Worm (Caenorhabditis elegans): ENCODE data around the gene K07D4.2.

Gene K07D4.2

DNA sequence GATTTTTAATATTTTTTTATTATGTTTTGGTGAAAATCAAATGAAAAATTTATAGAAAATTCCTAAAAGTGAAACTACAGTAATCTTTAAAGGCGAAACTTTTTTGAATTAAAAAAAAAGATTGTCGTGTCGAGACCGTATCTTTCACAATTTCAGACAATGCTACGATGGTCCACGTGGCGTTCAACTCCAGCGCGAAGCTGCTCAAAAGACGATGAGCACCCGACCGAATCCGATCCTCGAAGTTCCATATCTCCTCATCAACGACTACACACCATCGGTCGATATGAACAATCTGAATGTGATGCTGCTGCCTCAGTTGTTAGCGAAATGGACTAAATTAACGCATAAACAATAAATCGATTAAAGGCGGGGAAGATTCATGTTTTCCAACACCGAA lies 2.6 kb downstream of the K07D4.2 start:
- TF ChIP-seq unc-62 (GFP tag; optimal IDR thresholded peaks at IDR 0.05): no peak

DNA sequence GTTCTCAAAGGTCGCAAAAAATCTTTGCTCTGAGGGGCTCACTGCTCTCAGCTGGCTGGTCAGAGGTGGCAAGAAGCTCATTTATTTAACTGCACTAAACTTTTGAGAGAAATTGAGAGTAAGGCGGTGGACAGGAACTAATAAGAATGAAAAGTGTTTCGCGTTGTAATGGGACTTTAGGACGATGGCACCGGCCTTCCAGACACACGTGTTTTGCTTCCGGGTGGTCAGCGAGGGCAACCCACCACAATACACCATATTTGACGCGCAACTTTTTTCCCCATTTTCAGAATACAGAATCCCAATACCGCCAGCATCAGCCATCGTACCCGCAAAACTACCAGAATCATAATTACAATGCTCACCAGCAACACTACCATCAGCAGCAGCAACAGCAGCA lies 5.2 kb downstream of the K07D4.2 start:
- TF ChIP-seq unc-62 (GFP tag; optimal IDR thresholded peaks at IDR 0.05): no peak

DNA sequence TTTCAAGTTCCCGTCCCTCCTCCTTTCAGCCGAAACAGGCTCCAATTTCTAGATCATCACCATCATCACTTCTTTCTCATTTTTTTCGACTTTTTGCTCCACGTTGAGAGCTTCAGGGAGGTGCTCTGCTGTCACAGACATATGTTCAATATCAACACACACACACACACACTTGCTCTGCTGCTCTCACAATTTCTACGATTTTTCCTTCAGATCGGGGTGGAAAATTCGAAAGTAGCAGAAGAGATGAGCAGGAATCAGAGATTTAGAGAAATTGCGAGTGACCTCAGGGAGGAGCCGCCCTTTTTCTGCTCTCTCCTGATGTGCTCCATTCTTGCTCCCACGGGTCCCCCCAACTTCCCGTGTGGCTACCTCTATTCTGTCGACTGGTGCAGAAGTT lies 6.8 kb downstream of the K07D4.2 start, which contains the start of gene pqn-48:
TSS of gene pqn-48 (plus strand) at position 344 of the 400 bp plus-strand sequence.
- no peak for TF ChIP-seq unc-62 (GFP tag; optimal IDR thresholded peaks at IDR 0.05)

DNA sequence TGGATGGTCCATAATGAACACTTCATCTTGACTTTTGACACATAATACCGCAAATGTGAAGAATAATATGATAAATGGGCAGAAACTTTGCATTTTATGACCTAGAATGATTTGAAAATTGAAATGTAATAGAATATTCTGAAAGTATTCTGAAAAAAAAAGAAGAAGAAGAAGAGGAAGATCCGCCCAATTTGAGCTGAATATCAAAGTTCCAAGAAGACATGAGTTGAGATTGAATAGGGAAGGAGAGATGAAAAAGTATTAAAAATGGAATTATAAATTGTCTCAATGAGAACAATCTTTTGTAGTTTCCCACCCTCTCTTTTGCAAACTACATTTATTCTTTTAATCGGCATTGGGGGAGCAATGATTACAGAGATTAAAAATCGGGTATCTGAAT lies 13.0 kb downstream of the K07D4.2 start, which contains the start of gene K07D4.4:
TSS of gene K07D4.4 (minus strand) at position 101 of the 400 bp plus-strand sequence.
- no peak for TF ChIP-seq unc-62 (GFP tag; optimal IDR thresholded peaks at IDR 0.05)

DNA sequence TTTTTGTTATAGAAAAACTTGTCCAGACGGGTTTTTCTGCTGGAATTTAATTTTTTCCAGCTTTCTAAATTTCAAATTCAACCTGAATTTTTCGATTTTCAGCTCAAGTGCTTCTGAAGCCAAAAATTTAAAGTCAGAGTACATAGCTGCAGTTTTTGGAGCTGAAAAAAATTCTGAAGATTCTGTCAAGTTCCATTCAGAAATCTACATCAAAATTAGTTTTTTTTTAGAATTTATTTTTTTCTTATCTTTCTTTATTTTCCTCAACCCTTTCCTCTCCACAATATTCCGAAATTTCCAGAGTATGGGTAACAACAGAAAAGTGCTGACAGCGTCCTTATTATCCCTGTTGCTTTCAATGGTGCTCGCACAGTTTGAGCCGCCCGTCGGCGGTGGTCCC lies 17.0 kb downstream of the K07D4.2 start, which contains the start of gene K07D4.9:
TSS of gene K07D4.9 (plus strand) at position 301 of the 400 bp plus-strand sequence.
- no peak for TF ChIP-seq unc-62 (GFP tag; optimal IDR thresholded peaks at IDR 0.05)

DNA sequence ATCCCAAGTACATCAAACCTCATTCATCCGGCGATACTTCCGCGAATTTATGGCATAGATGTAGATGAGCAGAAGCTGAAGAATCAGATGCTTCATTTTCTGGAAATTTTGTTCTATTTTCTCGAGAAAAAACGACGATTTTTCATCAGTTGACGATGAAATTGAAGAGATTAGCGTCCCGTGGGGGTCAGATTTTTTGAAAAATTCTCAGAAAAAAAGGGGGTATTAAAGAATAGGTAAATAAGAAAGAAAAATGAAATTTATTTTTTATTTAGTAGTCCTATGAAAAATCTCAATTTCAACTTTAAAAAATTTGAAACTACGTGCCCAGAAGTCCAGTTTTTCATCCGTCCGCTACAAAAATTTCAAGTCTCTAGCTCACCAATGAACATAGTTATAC lies 19.8 kb downstream of the K07D4.2 start, which contains the start of gene K07D4.5:
TSS of gene K07D4.5 (minus strand) at position 101 of the 400 bp plus-strand sequence.
- no peak for TF ChIP-seq unc-62 (GFP tag; optimal IDR thresholded peaks at IDR 0.05)

DNA sequence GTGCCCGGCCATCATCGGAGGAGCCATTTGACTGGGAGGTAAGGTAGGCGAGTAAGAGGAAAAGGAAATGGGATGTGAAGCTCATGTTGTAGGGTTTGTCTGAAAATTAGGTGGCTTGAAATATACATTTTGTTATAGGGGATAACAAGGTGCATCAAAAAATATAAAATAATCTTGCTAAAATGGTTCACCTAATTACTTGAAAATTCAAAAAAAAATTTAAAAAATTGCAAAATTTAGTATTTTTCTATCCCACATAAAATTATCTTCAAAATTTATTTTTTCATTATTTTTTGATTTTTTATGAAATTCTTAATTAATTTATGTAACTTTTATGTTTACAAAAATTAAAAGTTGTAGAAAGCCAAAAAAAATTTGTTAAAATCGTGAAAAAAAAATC lies 26.7 kb downstream of the K07D4.2 start, which contains the start of gene K07D4.6:
TSS of gene K07D4.6 (minus strand) at position 101 of the 400 bp plus-strand sequence.
- no peak for TF ChIP-seq unc-62 (GFP tag; optimal IDR thresholded peaks at IDR 0.05)

DNA sequence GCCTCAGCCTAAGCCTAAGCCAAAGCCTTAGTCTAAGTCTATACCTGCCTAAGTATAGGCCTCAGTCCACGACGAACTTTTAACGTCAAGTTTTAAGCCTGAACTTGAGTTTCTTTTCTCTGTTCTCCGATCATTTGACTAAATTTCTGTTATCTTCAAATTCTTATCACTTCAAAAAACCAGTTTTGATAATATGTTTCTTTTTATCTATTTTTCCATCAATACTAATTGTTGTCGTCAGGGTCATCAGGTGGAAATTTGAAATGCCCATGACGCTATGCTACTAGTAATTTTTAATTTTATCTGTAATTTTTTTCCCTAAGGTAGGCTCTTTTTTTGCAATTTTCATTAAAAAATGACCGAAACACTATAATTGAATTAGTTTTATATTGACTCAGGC lies 33.8 kb downstream of the K07D4.2 start:
- no peak for TF ChIP-seq unc-62 (GFP tag; optimal IDR thresholded peaks at IDR 0.05)

DNA sequence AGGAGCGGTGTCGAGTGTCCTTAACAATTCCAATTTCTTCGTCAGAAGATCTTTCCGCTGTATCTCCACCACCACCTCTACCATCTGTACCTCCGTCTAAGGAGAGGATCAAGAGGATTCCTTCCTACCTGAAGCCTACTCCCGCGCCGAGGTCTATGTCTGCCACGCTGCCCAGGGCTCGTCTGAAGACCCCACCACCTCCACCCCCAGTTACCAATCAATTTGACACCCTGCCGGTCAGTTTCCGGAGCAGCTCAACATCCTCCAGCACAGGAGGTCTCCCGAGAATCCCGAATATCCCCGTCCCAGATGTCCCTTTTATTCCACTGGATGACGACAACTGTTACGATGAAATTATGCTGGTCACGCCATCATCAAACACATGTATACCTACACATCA lies 37.3 kb downstream of the K07D4.2 start:
- TF ChIP-seq unc-62 (GFP tag; optimal IDR thresholded peaks at IDR 0.05): no peak

DNA sequence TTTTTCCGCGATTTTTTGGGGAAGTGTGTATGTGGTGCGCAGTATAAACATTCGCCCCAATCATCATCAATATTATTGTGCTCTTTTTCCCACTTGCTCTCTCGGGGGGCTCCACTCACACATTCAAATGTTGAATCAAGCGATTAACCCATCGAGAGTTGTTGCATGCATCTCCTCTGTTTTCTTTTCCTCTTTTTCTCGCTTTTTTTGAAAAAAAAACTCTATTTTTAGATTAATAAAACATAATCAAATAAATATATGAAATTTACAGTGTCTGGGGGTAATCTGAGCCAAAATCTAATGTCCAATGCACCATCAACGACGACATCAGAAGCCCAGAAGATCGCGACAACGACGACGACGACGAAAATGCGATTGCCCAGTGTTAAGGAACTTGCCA lies 40.7 kb downstream of the K07D4.2 start, which contains the start of gene ephx-1:
TSS of gene ephx-1 (plus strand) at position 301 of the 400 bp plus-strand sequence.
- no peak for TF ChIP-seq unc-62 (GFP tag; optimal IDR thresholded peaks at IDR 0.05)

DNA sequence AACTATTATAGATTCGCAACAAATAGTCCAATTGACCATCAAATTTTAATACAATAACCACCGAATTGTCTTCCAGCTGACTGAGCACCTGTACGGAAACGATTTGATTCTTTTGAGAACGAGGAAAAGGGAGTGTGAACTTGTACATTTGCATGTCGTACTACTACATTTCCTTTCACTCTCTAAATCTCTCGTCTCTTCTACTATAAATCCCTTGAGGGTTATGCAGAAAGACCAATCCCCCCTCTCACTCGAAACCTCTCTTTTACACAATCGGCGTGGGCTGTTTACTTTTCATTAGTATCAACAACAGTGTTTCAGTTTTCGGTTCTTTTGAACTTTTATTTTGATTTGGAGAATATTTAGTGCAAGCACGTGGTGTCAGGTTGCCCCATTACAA lies 43.2 kb downstream of the K07D4.2 start:
- TF ChIP-seq unc-62 (GFP tag; optimal IDR thresholded peaks at IDR 0.05): no peak

DNA sequence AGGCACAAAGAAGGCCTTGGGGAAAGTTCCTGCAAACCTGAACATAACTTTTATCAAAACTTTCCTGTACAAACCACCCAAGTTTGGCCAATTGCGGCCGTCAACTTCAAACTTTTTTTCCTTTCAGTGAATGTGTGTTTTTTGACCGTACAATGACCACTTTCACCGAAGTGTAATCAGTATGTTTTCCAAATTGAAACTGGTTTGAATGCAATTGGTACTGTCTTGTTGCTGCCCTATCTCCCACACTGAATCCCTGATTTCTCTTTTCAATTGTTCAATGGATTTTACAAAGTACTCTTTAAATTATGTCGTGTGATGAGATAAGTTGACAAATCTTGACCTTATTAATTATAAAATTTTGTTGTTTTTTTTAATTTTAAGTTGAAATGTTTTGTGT lies 44.9 kb downstream of the K07D4.2 start:
- TF ChIP-seq unc-62 (GFP tag; optimal IDR thresholded peaks at IDR 0.05): no peak

DNA sequence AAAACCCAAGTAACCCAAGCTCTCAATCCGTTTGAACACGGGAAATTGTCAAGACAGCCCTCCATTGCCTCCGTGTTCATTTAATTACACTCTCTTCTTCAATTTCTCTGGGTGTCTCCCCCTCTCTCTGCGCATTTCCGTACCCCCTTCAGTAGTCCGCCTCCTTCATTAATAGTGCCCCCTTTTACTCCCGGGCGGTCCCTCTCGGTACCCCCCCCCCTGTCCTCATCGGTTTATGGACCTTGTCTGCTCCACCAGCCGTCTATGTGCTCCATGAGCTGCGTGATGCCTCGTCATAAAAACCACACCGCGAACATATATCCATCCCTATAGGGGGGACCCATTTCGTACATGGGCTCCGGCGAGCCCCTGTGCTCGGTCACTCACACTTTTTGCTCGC lies 45.8 kb downstream of the K07D4.2 start:
- TF ChIP-seq unc-62 (GFP tag; optimal IDR thresholded peaks at IDR 0.05): no peak

DNA sequence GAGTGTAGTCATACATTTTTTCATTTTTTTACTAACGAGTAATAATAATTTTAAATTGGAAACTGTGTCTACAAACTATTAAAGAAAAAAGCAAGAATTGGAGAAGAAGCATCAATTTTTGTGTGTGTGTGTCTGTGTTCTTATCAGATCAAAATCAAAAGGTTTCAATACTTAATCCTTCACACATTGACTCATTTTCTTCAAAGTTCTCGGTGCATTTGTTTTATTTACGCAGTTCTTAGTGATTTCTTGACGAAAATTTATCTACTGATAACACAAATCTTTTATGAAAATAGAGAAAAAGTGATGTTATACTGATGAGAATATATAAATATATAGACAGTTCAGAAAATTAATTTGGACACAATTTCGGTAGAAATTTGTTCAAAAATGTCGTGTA lies 49.3 kb downstream of the K07D4.2 start, which contains the start of gene clc-22:
TSS of gene clc-22 (minus strand) at position 71 of the 400 bp plus-strand sequence.
- TF ChIP-seq unc-62 (GFP tag; optimal IDR thresholded peaks at IDR 0.05): no peak

All from whole organism, dauer.